Worm (Caenorhabditis elegans) whole organism, mixed stage, embryonic: ENCODE measurements around the gene unc-8.

Experiments used
- M03D4.4 ChIP-seq: sonication (generic microtip); optimal IDR thresholded peaks from 2 replicates; lab custom pipeline; 2017; ENCODE audit warnings: mild to moderate bottlenecking, missing genetic modification characterization, missing compliant biosample characterization
- bed-3 ChIP-seq: fragments of 200-800 bp; sonication (Bioruptor generic); optimal IDR thresholded peaks from 3 replicates; lab custom pipeline; 2018; ENCODE audit warnings: mild to moderate bottlenecking, missing genetic modification characterization, moderate library complexity, missing compliant biosample characterization
- blmp-1 ChIP-seq: fragments of 150-350 bp; optimal IDR thresholded peaks from 2 replicates; lab custom pipeline; 2014; ENCODE audit warnings: missing biosample characterization, missing genetic modification characterization
- ceh-39 ChIP-seq: fragments of 150-350 bp; optimal IDR thresholded peaks from 2 replicates; lab custom pipeline; 2014; ENCODE audit warnings: missing biosample characterization, missing genetic modification characterization
- ceh-83 ChIP-seq: fragments of 200-800 bp; sonication (Bioruptor generic); optimal IDR thresholded peaks from 2 replicates; lab custom pipeline; 2018; ENCODE audit warnings: mild to moderate bottlenecking, missing genetic modification characterization, missing compliant biosample characterization
- ces-1 ChIP-seq: fragments of 150-350 bp; optimal IDR thresholded peaks from 2 replicates; lab custom pipeline; 2014; ENCODE audit warnings: missing biosample characterization, missing genetic modification reagents, missing genetic modification characterization
- cnd-1 ChIP-seq: fragments of 200-800 bp; sonication (Bioruptor generic); optimal IDR thresholded peaks from 2 replicates; lab custom pipeline; 2018; ENCODE audit warnings: mild to moderate bottlenecking, missing genetic modification characterization, missing compliant biosample characterization
- drap-1 ChIP-seq: fragments of 200-800 bp; sonication (Bioruptor generic); optimal IDR thresholded peaks from 3 replicates; lab custom pipeline; 2018; ENCODE audit warnings: mild to moderate bottlenecking, missing genetic modification characterization, missing compliant biosample characterization
- elt-1 ChIP-seq: sonication (generic microtip); optimal IDR thresholded peaks from 2 replicates; lab custom pipeline; 2017; ENCODE audit warnings: missing genetic modification characterization, mild to moderate bottlenecking, missing compliant biosample characterization, antibody characterized with exemption, moderate library complexity, borderline replicate concordance; ENCODE audit not compliant: insufficient read depth
- elt-3 ChIP-seq: fragments of 150-350 bp; optimal IDR thresholded peaks from 2 replicates; lab custom pipeline; 2014; ENCODE audit warnings: missing biosample characterization, missing genetic modification characterization
- flh-1 ChIP-seq: fragments of 200-800 bp; sonication (Bioruptor generic); optimal IDR thresholded peaks from 2 replicates; lab custom pipeline; 2018; ENCODE audit warnings: mild to moderate bottlenecking, missing genetic modification characterization, moderate library complexity, missing compliant biosample characterization
- ham-2 ChIP-seq: fragments of 200-800 bp; sonication (Bioruptor generic); optimal IDR thresholded peaks from 2 replicates; lab custom pipeline; 2018; ENCODE audit warnings: mild to moderate bottlenecking, missing genetic modification characterization, missing compliant biosample characterization
- hlh-1 ChIP-seq: fragments of 150-350 bp; optimal IDR thresholded peaks from 2 replicates; lab custom pipeline; 2014; ENCODE audit warnings: missing biosample characterization, missing genetic modification reagents, missing genetic modification characterization
- lin-32 ChIP-seq: fragments of 200-800 bp; sonication (Bioruptor generic); optimal IDR thresholded peaks from 2 replicates; lab custom pipeline; 2018; ENCODE audit warnings: mild to moderate bottlenecking, missing genetic modification characterization, missing compliant biosample characterization
- lsy-2 ChIP-seq: fragments of 150-350 bp; optimal IDR thresholded peaks from 2 replicates; lab custom pipeline; 2014; ENCODE audit warnings: missing biosample characterization, missing genetic modification characterization
- mab-5 ChIP-seq: fragments of 150-350 bp; optimal IDR thresholded peaks from 2 replicates; lab custom pipeline; 2014; ENCODE audit warnings: missing biosample characterization, missing genetic modification characterization
- mep-1 ChIP-seq: fragments of 150-350 bp; optimal IDR thresholded peaks from 2 replicates; lab custom pipeline; 2017; ENCODE audit warnings: missing biosample characterization, missing genetic modification reagents, missing genetic modification characterization, inconsistent platforms
- mls-2 ChIP-seq: sonication (generic microtip); optimal IDR thresholded peaks from 2 replicates; lab custom pipeline; 2016; ENCODE audit warnings: mild to moderate bottlenecking, missing genetic modification characterization, moderate library complexity, missing compliant biosample characterization
- nhr-12 ChIP-seq: fragments of 150-350 bp; optimal IDR thresholded peaks from 2 replicates; lab custom pipeline; 2014; ENCODE audit warnings: missing biosample characterization, missing genetic modification characterization
- nhr-2 ChIP-seq: fragments of 150-350 bp; optimal IDR thresholded peaks from 2 replicates; lab custom pipeline; 2014; ENCODE audit warnings: missing biosample characterization, missing genetic modification characterization
- nhr-237 ChIP-seq: fragments of 150-350 bp; optimal IDR thresholded peaks from 2 replicates; lab custom pipeline; 2014; ENCODE audit warnings: missing biosample characterization, missing genetic modification characterization
- nhr-28 ChIP-seq: fragments of 150-350 bp; optimal IDR thresholded peaks from 2 replicates; lab custom pipeline; 2014; ENCODE audit warnings: missing biosample characterization, missing genetic modification characterization
- pha-4 ChIP-seq: fragments of 150-350 bp; optimal IDR thresholded peaks from 2 replicates; lab custom pipeline; 2018; ENCODE audit warnings: missing biosample characterization, missing genetic modification reagents, missing genetic modification characterization
- sem-2 ChIP-seq: fragments of 200-800 bp; sonication (Bioruptor generic); optimal IDR thresholded peaks from 2 replicates; lab custom pipeline; 2018; ENCODE audit warnings: mild to moderate bottlenecking, missing genetic modification characterization, missing compliant biosample characterization
- snpc-4 ChIP-seq: fragments of 150-350 bp; optimal IDR thresholded peaks from 2 replicates; lab custom pipeline; 2014; ENCODE audit warnings: missing biosample characterization, missing genetic modification characterization
- sptf-1 ChIP-seq: sonication (generic microtip); optimal IDR thresholded peaks from 2 replicates; lab custom pipeline; 2017; ENCODE audit warnings: mild to moderate bottlenecking, missing genetic modification characterization, moderate library complexity, missing compliant biosample characterization
- tbx-8 ChIP-seq: fragments of 200-800 bp; sonication (Bioruptor generic); optimal IDR thresholded peaks from 2 replicates; lab custom pipeline; 2018; ENCODE audit warnings: mild to moderate bottlenecking, missing genetic modification characterization, moderate library complexity, missing compliant biosample characterization
- unc-120 ChIP-seq: sonication (generic microtip); optimal IDR thresholded peaks from 2 replicates; lab custom pipeline; 2017; ENCODE audit warnings: missing genetic modification characterization, missing compliant biosample characterization; ENCODE audit not compliant: poor library complexity, severe bottlenecking
- unc-39 ChIP-seq: fragments of 150-350 bp; optimal IDR thresholded peaks from 2 replicates; lab custom pipeline; 2014; ENCODE audit warnings: missing biosample characterization, missing genetic modification characterization
- unc-62 ChIP-seq: fragments of 150-350 bp; optimal IDR thresholded peaks from 2 replicates; lab custom pipeline; 2014; ENCODE audit warnings: missing biosample characterization, missing genetic modification reagents, missing genetic modification characterization
- zip-8 ChIP-seq: fragments of 150-350 bp; optimal IDR thresholded peaks from 2 replicates; lab custom pipeline; 2014; ENCODE audit warnings: missing biosample characterization, missing genetic modification characterization
- ztf-11 ChIP-seq: fragments of 150-350 bp; optimal IDR thresholded peaks from 2 replicates; lab custom pipeline; 2014; ENCODE audit warnings: missing biosample characterization, missing genetic modification characterization

The unc-8 gene

DNA sequence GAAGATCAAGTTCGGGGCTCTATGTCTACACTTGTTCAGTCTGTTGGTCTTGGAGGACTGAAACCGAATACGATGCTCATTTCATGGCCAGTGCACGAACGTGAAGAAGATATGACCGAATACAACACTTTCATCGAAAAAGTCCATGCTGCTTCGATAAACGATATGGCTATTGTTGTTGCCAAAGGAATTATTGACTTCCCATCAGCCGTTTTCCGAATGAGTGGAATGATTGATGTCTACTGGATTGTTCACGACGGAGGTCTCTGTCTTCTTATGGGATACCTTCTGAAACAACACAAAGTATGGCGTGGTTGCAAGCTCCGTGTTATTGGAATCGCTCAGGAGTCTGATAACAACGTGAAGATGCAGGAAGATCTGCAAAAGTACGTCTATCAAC lies 19.3 kb downstream of the unc-8 start:
- TF ChIP-seq nhr-12 (tag; lab: Kevin White, UChicago) (no peak), elt-3 (tag; lab: Kevin White, UChicago) (no peak), ham-2 (no peak), mls-2 (tag; lab: Kevin White, UChicago) (no peak), nhr-28 (no peak), unc-39 (tag; lab: Kevin White, UChicago) (no peak), mep-1 (tag; lab: Kevin White, UChicago) (no peak), bed-3 (GFP tag; lab: Kevin White, UChicago) (no peak), M03D4.4 (tag; lab: Kevin White, UChicago) (no peak), snpc-4 (tag; lab: Kevin White, UChicago) (no peak), blmp-1 (tag; lab: Kevin White, UChicago) (no peak)

DNA sequence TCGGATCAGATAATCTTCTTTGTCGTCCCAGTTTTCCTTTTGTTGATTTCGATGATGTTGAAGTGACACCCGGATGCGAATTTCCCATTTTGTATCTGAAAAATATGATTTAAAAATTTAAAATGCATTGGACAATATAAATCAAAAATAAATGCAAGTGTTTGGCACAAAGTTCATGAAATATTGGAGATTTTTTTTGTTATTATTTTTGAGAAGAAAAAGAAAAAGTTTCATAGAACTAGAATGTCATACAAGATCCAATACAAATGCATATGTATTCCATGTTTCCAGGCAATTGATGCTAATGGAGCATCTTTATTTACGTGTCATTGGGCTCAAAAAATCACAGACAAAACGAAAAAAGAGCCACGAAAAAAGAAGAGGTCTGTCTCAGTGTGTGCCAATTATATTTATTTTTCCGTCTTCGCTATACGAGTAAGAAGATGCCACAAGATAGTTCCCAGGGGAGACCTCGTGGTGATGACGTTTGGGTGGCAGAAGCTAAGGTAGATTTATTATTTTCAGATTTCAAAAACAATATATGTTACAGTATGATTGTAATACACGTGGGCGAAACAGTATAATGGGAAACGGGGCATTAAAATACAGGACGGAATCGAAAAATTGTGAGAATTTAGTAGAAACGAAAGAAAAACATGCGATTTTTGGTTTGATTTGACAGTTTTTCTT lies 22.6 kb downstream of the unc-8 start, which contains the start of the genes glb-23 and R13A1.1:
TSS of gene glb-23 (minus strand) at position 101 of the 690 bp plus-strand sequence.
TSS of gene R13A1.1 (plus strand) at position 640 of the 690 bp plus-strand sequence.
- TF ChIP-seq zip-8 (tag; lab: Kevin White, UChicago) (no peak), sem-2 (no peak), blmp-1 (tag; lab: Kevin White, UChicago) (no peak), nhr-28 (no peak), nhr-237 (tag; lab: Kevin White, UChicago) (no peak), sptf-1 (tag; lab: Kevin White, UChicago) (no peak), ceh-83 (no peak), ham-2 (no peak), drap-1 (GFP tag; lab: Kevin White, UChicago) (no peak), unc-120 (tag; lab: Kevin White, UChicago) (no peak), cnd-1 (tag; lab: Kevin White, UChicago) (no peak), ceh-39 (tag; lab: Kevin White, UChicago) (no peak), pha-4 (no peak)

- TF ChIP-seq hlh-1 (no peak), lsy-2 (tag; lab: Kevin White, UChicago) (no peak), ces-1 (GFP tag; lab: Kevin White, UChicago) (peak; percentile 57), ztf-11 (tag; lab: Kevin White, UChicago) (no peak), mab-5 (tag; lab: Kevin White, UChicago) (no peak)
Observed at ce11 chrIV:7222088-7222487, 25.1 kb downstream of the unc-8 start.

DNA sequence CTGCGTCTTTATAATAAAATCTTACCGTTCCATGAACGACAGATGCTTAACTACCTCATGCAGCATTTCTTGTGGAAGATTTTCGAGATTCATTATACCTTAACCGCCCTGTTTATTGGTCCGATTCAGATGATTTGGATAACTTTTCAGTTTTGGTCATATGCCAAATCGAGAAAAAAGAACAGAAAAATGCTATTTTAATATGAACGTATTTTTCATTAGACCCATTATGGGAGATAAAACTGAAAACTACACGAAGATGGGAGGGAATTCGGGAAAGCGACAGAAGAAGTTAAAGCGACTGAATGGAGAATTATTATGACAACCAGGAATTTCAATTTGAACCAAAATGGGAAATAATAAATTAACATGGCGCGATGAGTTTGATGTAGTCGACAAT lies 30.1 kb downstream of the unc-8 start, which contains the start of gene R13A1.10:
TSS of gene R13A1.10 (minus strand) at position 101 of the 400 bp plus-strand sequence.
- no peak for TF ChIP-seq nhr-237 (tag; lab: Kevin White, UChicago)
- no peak for TF ChIP-seq lin-32
- no peak for TF ChIP-seq unc-120 (tag; lab: Kevin White, UChicago)
- TF ChIP-seq sem-2 = no peak
- TF ChIP-seq elt-1 (tag; lab: Kevin White, UChicago) = no peak
- no peak for TF ChIP-seq ces-1 (GFP tag; lab: Kevin White, UChicago)
- no peak for TF ChIP-seq elt-3 (tag; lab: Kevin White, UChicago)
- no peak for TF ChIP-seq M03D4.4 (tag; lab: Kevin White, UChicago)
- no peak for TF ChIP-seq mab-5 (tag; lab: Kevin White, UChicago)
- TF ChIP-seq flh-1 = no peak
- no peak for TF ChIP-seq nhr-12 (tag; lab: Kevin White, UChicago)
- no peak for TF ChIP-seq lsy-2 (tag; lab: Kevin White, UChicago)
- TF ChIP-seq blmp-1 (tag; lab: Kevin White, UChicago) = no peak
- no peak for TF ChIP-seq hlh-1
- TF ChIP-seq unc-62 (GFP tag; lab: Kevin White, UChicago) = no peak
- TF ChIP-seq tbx-8 (GFP tag; lab: Kevin White, UChicago) = no peak
- no peak for TF ChIP-seq zip-8 (tag; lab: Kevin White, UChicago)
- no peak for TF ChIP-seq nhr-2 (tag; lab: Kevin White, UChicago)
